Worm (Caenorhabditis elegans) whole organism, L4/young adult: ENCODE data around the gene puf-6.

ENCODE experiments used
- dao-5 ChIP-seq: sonication (generic microtip); optimal IDR thresholded peaks from 2 replicates; lab custom pipeline; 2016; ENCODE audit warnings: missing genotype, missing genetic modification characterization, moderate library complexity, missing compliant biosample characterization
- him-1 ChIP-seq: sonication (generic microtip); optimal IDR thresholded peaks from 2 replicates; lab custom pipeline; 2016; ENCODE audit warnings: missing genotype, missing genetic modification reagents, missing genetic modification characterization, missing compliant biosample characterization

DNA sequence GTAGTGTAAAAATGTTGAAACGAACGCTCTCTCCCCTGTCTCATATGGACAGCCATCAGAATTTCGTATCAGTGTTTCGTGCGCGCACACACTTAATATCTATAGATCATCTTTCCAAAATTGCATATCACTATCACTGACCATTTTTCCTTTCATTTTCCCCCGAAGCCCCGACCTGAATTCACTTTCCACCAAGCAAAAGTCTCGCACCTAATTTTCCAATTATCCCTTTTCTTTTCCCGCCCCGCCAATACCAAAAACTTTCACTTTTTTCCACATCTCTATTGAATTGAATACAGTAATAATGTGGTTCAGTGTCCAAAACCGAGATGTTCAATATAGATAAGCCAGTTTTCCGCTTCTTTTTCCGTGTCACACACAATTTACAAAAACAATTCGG, 10.2 kb upstream of the puf-6 start:
- TF ChIP-seq dao-5 (no peak), him-1 (no peak)
